Worm (Caenorhabditis elegans) whole organism, L4/young adult: Measurements from ENCODE around the gene gei-6.

ENCODE experiments used
- W03F9.2 ChIP-seq: fragments of 150-350 bp; optimal IDR thresholded peaks from 2 replicates; lab custom pipeline; 2014; ENCODE audit warnings: missing biosample characterization, missing genetic modification characterization
- dao-5 ChIP-seq: sonication (generic microtip); optimal IDR thresholded peaks from 2 replicates; lab custom pipeline; 2016; ENCODE audit warnings: missing genotype, missing genetic modification characterization, moderate library complexity, missing compliant biosample characterization
- him-1 ChIP-seq: sonication (generic microtip); optimal IDR thresholded peaks from 2 replicates; lab custom pipeline; 2016; ENCODE audit warnings: missing genotype, missing genetic modification reagents, missing genetic modification characterization, missing compliant biosample characterization

The gei-6 gene

ce11 chrV:7236694-7237093 is 6.0 kb upstream of the gei-6 start:
- TF ChIP-seq W03F9.2 (no peak), him-1 (no peak), dao-5 (tag; lab: Kevin White, UChicago) (no peak)

ce11 chrV:7234726-7235125 is 4.1 kb upstream of the gei-6 start, which contains the start of gene C05C8.5:
TSS of gene C05C8.5 (minus strand) at chrV:7234826.
- TF ChIP-seq him-1 (no peak), dao-5 (tag; lab: Kevin White, UChicago) (no peak), W03F9.2 (no peak)

ce11 chrV:7231524-7231923 is 876 bp upstream of the gei-6 start:
- TF ChIP-seq dao-5 (tag; lab: Kevin White, UChicago): no peak
- no peak for TF ChIP-seq him-1
- no peak for TF ChIP-seq W03F9.2

- TF ChIP-seq him-1: no peak
- no peak for TF ChIP-seq dao-5 (tag; lab: Kevin White, UChicago)
- TF ChIP-seq W03F9.2: no peak
Measured at ce11 chrV:7225894-7226293, 4.8 kb downstream of the gei-6 start.

ce11 chrV:7224947-7225346 is 5.7 kb downstream of the gei-6 start, which contains the start of gene fkb-3:
TSS of gene fkb-3 (plus strand) at chrV:7225223.
- TF ChIP-seq dao-5 (tag; lab: Kevin White, UChicago) (no peak), W03F9.2 (no peak), him-1 (no peak)

ce11 chrV:7224353-7224752 is 6.3 kb downstream of the gei-6 start:
- no peak for TF ChIP-seq him-1
- TF ChIP-seq dao-5 (tag; lab: Kevin White, UChicago): no peak
- no peak for TF ChIP-seq W03F9.2

- TF ChIP-seq W03F9.2: no peak
- no peak for TF ChIP-seq dao-5 (tag; lab: Kevin White, UChicago)
- no peak for TF ChIP-seq him-1
Measured at ce11 chrV:7223941-7224340, 6.7 kb downstream of the gei-6 start, which contains the start of gene C13F10.1. TSS of gene C13F10.1 (plus strand) at chrV:7224078.

- TF ChIP-seq him-1 (no peak), W03F9.2 (no peak), dao-5 (tag; lab: Kevin White, UChicago) (no peak)
Measured at ce11 chrV:7223152-7223551, 7.5 kb downstream of the gei-6 start, which contains the start of gene C13F10.7. TSS of gene C13F10.7 (minus strand) at chrV:7223252.

- TF ChIP-seq dao-5 (tag; lab: Kevin White, UChicago) (no peak), W03F9.2 (no peak), him-1 (no peak)
Measured at ce11 chrV:7220973-7221519, 9.6 kb downstream of the gei-6 start, which contains the start of the genes C13F10.8, C13F10.6 and kxd-1. TSS of gene C13F10.8 (minus strand) at chrV:7221023. TSS of gene C13F10.6 (minus strand) at chrV:7221039. TSS of gene kxd-1 (plus strand) at chrV:7221469.

ce11 chrV:7218988-7219387 is 11.7 kb downstream of the gei-6 start, which contains the start of gene C13F10.5:
TSS of gene C13F10.5 (minus strand) at chrV:7219088.
- TF ChIP-seq W03F9.2 (no peak), him-1 (no peak), dao-5 (tag; lab: Kevin White, UChicago) (no peak)

ce11 chrV:7216016-7216415 is 14.6 kb downstream of the gei-6 start:
- TF ChIP-seq him-1 (peak; percentile 24), dao-5 (tag; lab: Kevin White, UChicago) (no peak), W03F9.2 (no peak)

ce11 chrV:7214802-7215201 is 15.8 kb downstream of the gei-6 start, which contains the start of gene soap-1:
TSS of gene soap-1 (minus strand) at chrV:7214902.
- TF ChIP-seq him-1 (no peak), W03F9.2 (no peak)

ce11 chrV:7209001-7209400 is 21.6 kb downstream of the gei-6 start:
- TF ChIP-seq W03F9.2: no peak
- no peak for TF ChIP-seq dao-5 (tag; lab: Kevin White, UChicago)
- no peak for TF ChIP-seq him-1

ce11 chrV:7201353-7201752 is 29.3 kb downstream of the gei-6 start:
- no peak for TF ChIP-seq dao-5 (tag; lab: Kevin White, UChicago)
- TF ChIP-seq him-1: no peak
- TF ChIP-seq W03F9.2: no peak

- no peak for TF ChIP-seq dao-5 (tag; lab: Kevin White, UChicago)
Measured at ce11 chrV:7199932-7200331, 30.7 kb downstream of the gei-6 start, which contains the start of gene F09G2.1. TSS of gene F09G2.1 (plus strand) at chrV:7200232.

- TF ChIP-seq him-1: no peak
- no peak for TF ChIP-seq dao-5 (tag; lab: Kevin White, UChicago)
- TF ChIP-seq W03F9.2: no peak
Measured at ce11 chrV:7199077-7199476, 31.6 kb downstream of the gei-6 start.
